Fruit fly (Drosophila melanogaster): ENCODE data around the gene Act5C.
A peak's percentile ranks its signal among the peaks of the same experiment; 100 is the strongest.

The Act5C gene

DNA sequence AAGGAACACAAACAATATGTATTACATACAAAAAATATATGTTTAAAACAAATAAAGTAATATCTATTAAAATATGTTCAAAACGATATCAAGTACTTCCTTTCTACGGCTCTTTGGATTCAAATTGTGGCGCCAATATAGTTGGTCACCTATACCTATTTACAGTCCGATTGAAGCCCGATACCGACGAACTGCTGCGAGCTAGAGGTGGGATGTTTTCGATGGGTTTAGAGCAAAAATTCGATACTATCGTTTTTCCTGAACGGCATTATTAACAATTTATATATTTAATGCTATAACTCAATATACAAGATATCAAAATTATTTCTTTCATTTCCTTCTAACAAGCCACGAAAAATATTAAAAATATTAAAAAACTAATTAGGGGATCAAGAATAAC is 41.2 kb downstream of the Act5C start (continued):
- peak; percentile 59; the same call in 2 of the 3 replicates for TF ChIP-seq row (GFP tag; IDR thresholded peaks at IDR 0.05)
- TF ChIP-seq Opbp (GFP tag; IDR thresholded peaks at IDR 0.05; ENCODE audit: partially characterized antibody): peak; percentile 80; the same call in 2 of the 3 replicates
- no peak for TF ChIP-seq repo (GFP tag; optimal IDR thresholded peaks at IDR 0.05)
- TF ChIP-seq kni (GFP tag; optimal IDR thresholded peaks at IDR 0.05): no peak
- no peak for TF ChIP-seq CG17186 (GFP tag; optimal IDR thresholded peaks at IDR 0.05)
- no peak for TF ChIP-seq MESR4 (GFP tag; optimal IDR thresholded peaks at IDR 0.05)
- TF ChIP-seq HmgZ (tag; optimal IDR thresholded peaks at IDR 0.05): no peak
- TF ChIP-seq CG6854 (GFP tag; optimal IDR thresholded peaks at IDR 0.05): no peak
- no peak for TF ChIP-seq Oli (tag; optimal IDR thresholded peaks at IDR 0.05)
- TF ChIP-seq Gsc (GFP tag; IDR thresholded peaks at IDR 0.05): no peak
- TF ChIP-seq oc (tag; optimal IDR thresholded peaks at IDR 0.05): no peak
- peak; percentile 25 for TF ChIP-seq CG2116 (GFP tag; optimal IDR thresholded peaks at IDR 0.05)
- TF ChIP-seq Usf (GFP tag; optimal IDR thresholded peaks at IDR 0.05): no peak
- no peak for TF ChIP-seq B-H1 (GFP tag; IDR thresholded peaks at IDR 0.05)
- no peak for TF ChIP-seq CG11723 (GFP tag; optimal IDR thresholded peaks at IDR 0.05)
- TF ChIP-seq Dll (GFP tag; IDR thresholded peaks at IDR 0.05; ENCODE audit: partially characterized antibody): peak; percentile 75; the same call in 3 of the 4 replicates
- TF ChIP-seq sisA (GFP tag; IDR thresholded peaks at IDR 0.05): no peak
- no peak for TF ChIP-seq CG18764 (GFP tag; optimal IDR thresholded peaks at IDR 0.05)
- TF ChIP-seq CG2875 (GFP tag; optimal IDR thresholded peaks at IDR 0.05): no peak
- TF ChIP-seq luna (GFP tag; optimal IDR thresholded peaks at IDR 0.05): no peak
- no peak for TF ChIP-seq sima (GFP tag; optimal IDR thresholded peaks at IDR 0.05)
- no peak for TF ChIP-seq ewg (GFP tag; optimal IDR thresholded peaks at IDR 0.05)
- TF ChIP-seq dpn (GFP tag; optimal IDR thresholded peaks at IDR 0.05): no peak
- TF ChIP-seq CG10431 (GFP tag; optimal IDR thresholded peaks at IDR 0.05): no peak
- no peak for TF ChIP-seq CG18011 (GFP tag; optimal IDR thresholded peaks at IDR 0.05)
- TF ChIP-seq tio (GFP tag; optimal IDR thresholded peaks at IDR 0.05): no peak
- peak; percentile 69 for TF ChIP-seq Dp (GFP tag; optimal IDR thresholded peaks at IDR 0.05)
- no peak for TF ChIP-seq PHDP (tag; optimal IDR thresholded peaks at IDR 0.05)
- TF ChIP-seq pita (GFP tag; optimal IDR thresholded peaks at IDR 0.05): no peak
- TF ChIP-seq Abd-B (GFP tag; optimal IDR thresholded peaks at IDR 0.05): no peak
- TF ChIP-seq CG16863 (GFP tag; optimal IDR thresholded peaks at IDR 0.05): no peak
- no peak for TF ChIP-seq ro (GFP tag; IDR thresholded peaks at IDR 0.05)
- TF ChIP-seq inv (GFP tag; IDR thresholded peaks at IDR 0.05; ENCODE audit: partially characterized antibody): peak; percentile 41; the same call in 1 of the 2 replicates
- TF ChIP-seq CG33557 (GFP tag; optimal IDR thresholded peaks at IDR 0.05): no peak
- TF ChIP-seq stc (GFP tag; IDR thresholded peaks at IDR 0.05): no peak
- peak; percentile 56 for TF ChIP-seq Doc3 (GFP tag; IDR thresholded peaks at IDR 0.05; ENCODE audit: partially characterized antibody)
- no peak for TF ChIP-seq Rfx (GFP tag; IDR thresholded peaks at IDR 0.05)
- no peak for TF ChIP-seq Sox102F (GFP tag; optimal IDR thresholded peaks at IDR 0.05)
- TF ChIP-seq CG7987 (GFP tag; optimal IDR thresholded peaks at IDR 0.05): no peak
- TF ChIP-seq CG34224 (GFP tag; IDR thresholded peaks at IDR 0.05; ENCODE audit: partially characterized antibody): peak; percentile 65
- TF ChIP-seq NFAT (GFP tag; IDR thresholded peaks at IDR 0.05): no peak
- TF ChIP-seq gce (GFP tag; IDR thresholded peaks at IDR 0.05): no peak
- TF ChIP-seq CG14710 (tag; optimal IDR thresholded peaks at IDR 0.05): no peak
- TF ChIP-seq Dbx (GFP tag; IDR thresholded peaks at IDR 0.05): no peak
- TF ChIP-seq E2f2 (GFP tag; IDR thresholded peaks at IDR 0.05): peak; percentile 82
- TF ChIP-seq tin (GFP tag; optimal IDR thresholded peaks at IDR 0.05): no peak
- TF ChIP-seq CG16779 (GFP tag; IDR thresholded peaks at IDR 0.05): no peak
- no peak for TF ChIP-seq fd96Cb (tag; optimal IDR thresholded peaks at IDR 0.05)
- no peak for TF ChIP-seq Trl (optimal IDR thresholded peaks at IDR 0.05)
- no peak for TF ChIP-seq Trl (GFP tag; optimal IDR thresholded peaks at IDR 0.05)
- peak; percentile 50; the same call in 1 of the 3 replicates for TF ChIP-seq zen2 (GFP tag; IDR thresholded peaks at IDR 0.05; ENCODE audit: partially characterized antibody)

Measured in whole organism, embryonic.